Worm (Caenorhabditis elegans) whole organism, L4 larva: Measurements from ENCODE around the gene frpr-6.

Experiments
- aly-2 ChIP-seq: sonication (generic microtip); optimal IDR thresholded peaks from 2 replicates; lab custom pipeline; 2018; ENCODE audit warnings: missing biosample characterization, missing genetic modification characterization
- lin-29 ChIP-seq: fragments of 200-800 bp; sonication (Bioruptor generic); IDR thresholded peaks from 2 replicates; pipeline ENCODE4 v1.3.6; 2022; ENCODE audit warnings: missing genetic modification reagents, missing genetic modification characterization, missing compliant biosample characterization
- mep-1 ChIP-seq: fragments of 150-350 bp; sonication (generic microtip); optimal IDR thresholded peaks from 3 replicates; lab custom pipeline; 2014; ENCODE audit warnings: missing biosample characterization, missing genetic modification characterization
- nhr-102 ChIP-seq: sonication (generic microtip); optimal IDR thresholded peaks from 2 replicates; lab custom pipeline; 2016; ENCODE audit warnings: mild to moderate bottlenecking, missing genetic modification characterization, moderate library complexity, missing compliant biosample characterization
- nhr-111 ChIP-seq: fragments of 200-800 bp; sonication (Bioruptor generic); optimal IDR thresholded peaks from 2 replicates; lab custom pipeline; 2018; ENCODE audit warnings: mild to moderate bottlenecking, missing genetic modification characterization, missing compliant biosample characterization
- nhr-237 ChIP-seq: sonication (generic microtip); optimal IDR thresholded peaks from 2 replicates; lab custom pipeline; 2017; ENCODE audit warnings: missing biosample characterization, missing genetic modification characterization
- saeg-2 ChIP-seq: fragments of 200-800 bp; sonication (Bioruptor generic); IDR thresholded peaks from 2 replicates; pipeline ENCODE4 v1.3.6; 2022; ENCODE audit warnings: missing genetic modification reagents, missing genetic modification characterization, missing compliant biosample characterization
- sdz-12 ChIP-seq: fragments of 200-800 bp; sonication (Bioruptor generic); optimal IDR thresholded peaks from 2 replicates; lab custom pipeline; 2018; ENCODE audit warnings: mild to moderate bottlenecking, missing genetic modification characterization, missing compliant biosample characterization
- unc-130 ChIP-seq: sonication (generic microtip); optimal IDR thresholded peaks from 2 replicates; lab custom pipeline; 2016; ENCODE audit warnings: missing genetic modification reagents, missing genetic modification characterization, missing compliant biosample characterization
- unc-39 ChIP-seq: sonication (generic microtip); optimal IDR thresholded peaks from 2 replicates; lab custom pipeline; 2017; ENCODE audit warnings: missing biosample characterization, missing genetic modification characterization
- unc-62 ChIP-seq, 3 experiments: fragments of 150-350 bp in 1 of 3; sonication (generic microtip); optimal IDR thresholded peaks in 2 of 3; peaks in 1 of 3; 1 replicate in 1 of 3; 2 replicates in 2 of 3; lab custom pipeline; 2014 to 2017; ENCODE audit warnings: missing biosample characterization in 3 of 3, missing genetic modification characterization in 3 of 3, missing genetic modification reagents in 3 of 3, missing genotype in 1 of 3

DNA sequence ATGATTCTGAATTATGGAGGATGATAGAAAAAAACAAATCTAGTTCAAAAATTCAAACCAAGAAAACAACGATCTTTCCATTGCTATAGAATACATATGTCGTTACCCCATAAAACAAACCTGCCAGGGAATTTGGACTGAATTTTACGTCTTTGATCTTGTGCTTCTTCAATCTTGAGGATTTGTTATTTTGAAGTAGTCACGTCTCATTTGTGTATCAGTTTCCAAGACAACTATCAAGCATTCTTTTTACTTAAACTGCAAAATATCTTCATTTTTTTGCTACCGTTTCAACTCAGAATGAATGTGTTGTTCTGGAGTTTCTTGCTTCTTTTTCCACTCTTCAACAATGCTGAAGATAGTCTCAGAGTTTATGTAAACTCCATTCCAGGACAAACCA, 29.8 kb upstream of the frpr-6 start, which contains the start of gene F21C10.19:
- TF ChIP-seq aly-2 (tag; lab: Kevin White, UChicago) (no peak), nhr-237 (tag; lab: Kevin White, UChicago) (no peak), unc-130 (no peak), nhr-102 (tag; lab: Kevin White, UChicago) (no peak), nhr-111 (GFP tag; lab: Kevin White, UChicago) (no peak), mep-1 (tag; lab: Kevin White, UChicago) (no peak), lin-29 (no peak), unc-39 (tag; lab: Kevin White, UChicago) (no peak), unc-62 (GFP tag; optimal IDR thresholded peaks at IDR 0.05 in 1 of 2; lab: Kevin White, UChicago) (no peak), unc-62 (tag; optimal IDR thresholded peaks at IDR 0.05; lab: Kevin White, UChicago) (no peak), sdz-12 (GFP tag; lab: Kevin White, UChicago) (no peak), saeg-2 (GFP tag; lab: Robert Waterston, UW) (no peak)
